Fruit fly (Drosophila melanogaster) whole organism, adult: Measurements from ENCODE around the gene mld.

Experiments used
- bab1 ChIP-seq: fragments of 200-800 bp; sonication (Bioruptor generic); optimal IDR thresholded peaks from 3 replicates; lab custom pipeline; 2019; ENCODE audit warnings: missing biosample characterization, mild to moderate bottlenecking, missing genetic modification characterization, moderate library complexity
- kay ChIP-seq: fragments of 200-800 bp; sonication (Bioruptor generic); peaks from one replicate; lab custom pipeline; 2016; ENCODE audit warnings: missing biosample characterization, missing genetic modification characterization, borderline replicate concordance
- tj ChIP-seq: fragments of 200-800 bp; sonication (Bioruptor generic); optimal IDR thresholded peaks from 3 replicates; lab custom pipeline; 2017; ENCODE audit warnings: missing biosample characterization, mild to moderate bottlenecking, missing genetic modification characterization, moderate library complexity

DNA sequence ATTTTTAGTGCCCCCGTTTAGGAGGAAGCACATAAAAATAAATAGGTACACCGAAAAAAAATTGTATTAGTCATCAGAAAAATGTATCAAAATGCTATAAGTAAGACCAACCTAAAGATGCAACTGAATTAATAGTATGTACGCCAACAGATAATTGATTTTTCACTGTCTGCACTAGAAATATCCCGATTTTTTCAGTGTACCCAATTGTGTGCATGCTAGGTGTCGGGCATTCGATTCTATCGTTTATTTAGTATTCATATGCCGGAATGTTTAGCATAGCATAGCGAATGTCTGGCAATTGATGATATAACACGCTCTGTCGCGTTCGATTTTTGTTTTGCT lies 18.1 kb upstream of the mld start:
- TF ChIP-seq bab1 (peak; percentile 36), kay (GFP tag; lab: Kevin White, UChicago) (no peak), tj (peak; percentile 49)
